Worm (Caenorhabditis elegans) whole organism, L1 larva: ENCODE data around the gene dao-4.

ENCODE experiments used
- ama-1 ChIP-seq: fragments of 150-350 bp; optimal IDR thresholded peaks from 2 replicates; lab custom pipeline; 2014
- fos-1 ChIP-seq: fragments of 150-350 bp; optimal IDR thresholded peaks from 2 replicates; lab custom pipeline; 2014; ENCODE audit warnings: missing biosample characterization, missing genetic modification characterization
- nhr-76 ChIP-seq: sonication (generic microtip); optimal IDR thresholded peaks from 2 replicates; lab custom pipeline; 2017; ENCODE audit warnings: missing biosample characterization, missing genetic modification characterization
- nhr-90 ChIP-seq: sonication (generic microtip); optimal IDR thresholded peaks from 2 replicates; lab custom pipeline; 2016; ENCODE audit warnings: mild to moderate bottlenecking, missing genetic modification characterization, missing compliant biosample characterization; ENCODE audit not compliant: poor library complexity
- pax-3 ChIP-seq: fragments of 200-800 bp; sonication (Bioruptor generic); optimal IDR thresholded peaks from 2 replicates; lab custom pipeline; 2018; ENCODE audit warnings: mild to moderate bottlenecking, missing genetic modification characterization, moderate library complexity, missing compliant biosample characterization
- snpc-4 ChIP-seq: fragments of 150-350 bp; optimal IDR thresholded peaks from 2 replicates; lab custom pipeline; 2014; ENCODE audit warnings: missing biosample characterization, missing genetic modification characterization
- sup-37 ChIP-seq: fragments of 200-800 bp; sonication (Bioruptor generic); optimal IDR thresholded peaks from 2 replicates; lab custom pipeline; 2018; ENCODE audit warnings: mild to moderate bottlenecking, missing genetic modification characterization, missing compliant biosample characterization
- xbp-1 ChIP-seq: sonication (generic microtip); optimal IDR thresholded peaks from 2 replicates; lab custom pipeline; 2016; ENCODE audit warnings: missing genetic modification characterization, missing compliant biosample characterization
- zag-1 ChIP-seq: fragments of 150-350 bp; optimal IDR thresholded peaks from 2 replicates; lab custom pipeline; 2014; ENCODE audit warnings: missing biosample characterization, missing genetic modification characterization
- ztf-11 ChIP-seq, 2 experiments: sonication (generic microtip); optimal IDR thresholded peaks; 2 replicates each; lab custom pipeline; 2016 to 2017; ENCODE audit warnings: missing genetic modification characterization in 2 of 2, missing biosample characterization in 1 of 2, missing compliant biosample characterization in 1 of 2

- no peak for TF ChIP-seq nhr-76 (tag; lab: Kevin White, UChicago)
- no peak for TF ChIP-seq nhr-90 (tag; lab: Kevin White, UChicago)
- TF ChIP-seq snpc-4 = no peak
- no peak for TF ChIP-seq xbp-1 (tag; lab: Kevin White, UChicago)
- TF ChIP-seq ztf-11 (tag; optimal IDR thresholded peaks at IDR 0.05; lab: Kevin White, UChicago) = no peak
- no peak for TF ChIP-seq fos-1 (tag; lab: Kevin White, UChicago)
- TF ChIP-seq zag-1 (tag; lab: Kevin White, UChicago) = no peak
- no peak for TF ChIP-seq ama-1 (lab: Kevin White, UChicago)
- TF ChIP-seq pax-3 (tag; lab: Kevin White, UChicago) = no peak
- TF ChIP-seq sup-37 (GFP tag; lab: Kevin White, UChicago) = no peak
Measured at ce11 chrX:10081077-10081476, 6.0 kb downstream of the dao-4 start.
